Worm (Caenorhabditis elegans): Measurements from ENCODE around the gene F53A2.11.

The F53A2.11 gene

ce11 chrIII:13328911-13329310 is 6.4 kb upstream of the F53A2.11 start:
- TF ChIP-seq ceh-19 (GFP tag; optimal IDR thresholded peaks at IDR 0.05): no peak
- no peak for TF ChIP-seq ceh-48 (tag; optimal IDR thresholded peaks at IDR 0.05)
- no peak for TF ChIP-seq elt-4 (tag; optimal IDR thresholded peaks at IDR 0.05)
- TF ChIP-seq ceh-6 (GFP tag; optimal IDR thresholded peaks at IDR 0.05): no peak
- TF ChIP-seq sox-4 (tag; optimal IDR thresholded peaks at IDR 0.05): no peak
- no peak for TF ChIP-seq unc-3 (GFP tag; conservative IDR thresholded peaks at IDR 0.05)
- no peak for TF ChIP-seq unc-3 (tag; optimal IDR thresholded peaks at IDR 0.05)
- TF ChIP-seq ceh-22 (tag; optimal IDR thresholded peaks at IDR 0.05): no peak
- TF ChIP-seq ama-1 (optimal IDR thresholded peaks at IDR 0.05): no peak
- no peak for TF ChIP-seq pat-9 (tag; optimal IDR thresholded peaks at IDR 0.05)
- no peak for TF ChIP-seq ref-2 (tag; optimal IDR thresholded peaks at IDR 0.05)

ce11 chrIII:13324739-13325138 is 2.3 kb upstream of the F53A2.11 start, which contains the start of gene F53A2.1:
Gene F53A2.1 (minus strand): TSS chrIII:13324839.
- no peak for TF ChIP-seq dmd-4 (tag; optimal IDR thresholded peaks at IDR 0.05; ENCODE audit: borderline replicate concordance)
- no peak for TF ChIP-seq pag-3 (tag; optimal IDR thresholded peaks at IDR 0.05; ENCODE audit: borderline replicate concordance)
- no peak for TF ChIP-seq ztf-16 (tag; optimal IDR thresholded peaks at IDR 0.05)
- TF ChIP-seq mec-3 (tag; optimal IDR thresholded peaks at IDR 0.05; ENCODE audit: borderline replicate concordance): no peak
- no peak for TF ChIP-seq eyg-1 (tag; optimal IDR thresholded peaks at IDR 0.05)
- TF ChIP-seq ets-4 (tag; optimal IDR thresholded peaks at IDR 0.05): no peak
- no peak for TF ChIP-seq F13H6.1 (tag; optimal IDR thresholded peaks at IDR 0.05)
- TF ChIP-seq pat-9 (tag; optimal IDR thresholded peaks at IDR 0.05): no peak
- no peak for TF ChIP-seq unc-3 (GFP tag; conservative IDR thresholded peaks at IDR 0.05)
- TF ChIP-seq unc-3 (tag; optimal IDR thresholded peaks at IDR 0.05): no peak
- no peak for TF ChIP-seq ceh-9 (tag; optimal IDR thresholded peaks at IDR 0.05)

ce11 chrIII:13317383-13317911 is 5.0 kb downstream of the F53A2.11 start:
- peak; percentile 53 for TF ChIP-seq nfya-1 (tag; optimal IDR thresholded peaks at IDR 0.05)
- TF ChIP-seq tbx-7 (tag; optimal IDR thresholded peaks at IDR 0.05): no peak
- TF ChIP-seq pax-1 (tag; optimal IDR thresholded peaks at IDR 0.05): no peak

ce11 chrIII:13316935-13317334 is 5.5 kb downstream of the F53A2.11 start:
- TF ChIP-seq hlh-30 (tag; optimal IDR thresholded peaks at IDR 0.05; ENCODE audit: insufficient read depth) (peak; percentile 51), unc-42 (tag; optimal IDR thresholded peaks at IDR 0.05) (no peak)

DNA sequence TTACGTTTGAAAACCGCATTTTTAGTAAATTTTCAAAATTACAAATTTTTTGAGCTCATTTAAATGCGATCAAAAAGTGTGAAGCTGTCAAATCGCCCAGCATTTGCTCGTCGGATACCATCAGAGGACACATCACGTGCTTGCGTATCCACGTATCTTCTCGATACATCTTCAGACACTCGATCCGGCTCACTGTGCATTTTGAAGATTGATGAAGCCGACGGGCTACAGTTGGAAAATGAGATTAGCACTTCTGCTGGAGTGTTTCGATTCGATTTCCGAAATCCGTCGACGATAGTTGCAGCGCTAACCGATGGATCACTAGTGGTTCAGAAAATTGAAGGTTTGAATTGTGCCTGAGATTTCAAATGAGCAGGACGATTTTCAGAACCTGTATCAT is 7.4 kb downstream of the F53A2.11 start, which contains the start of gene dph-7:
Gene dph-7 (plus strand): TSS at position 53 of the 400 bp plus-strand sequence.
- TF ChIP-seq unc-55 (GFP tag; optimal IDR thresholded peaks at IDR 0.05) (no peak), tbx-7 (tag; optimal IDR thresholded peaks at IDR 0.05) (no peak), pqm-1 (tag; optimal IDR thresholded peaks at IDR 0.05) (no peak), hlh-6 (tag; optimal IDR thresholded peaks at IDR 0.05) (no peak), madf-2 (tag; optimal IDR thresholded peaks at IDR 0.05) (no peak), Y22D7AL.16 (tag; optimal IDR thresholded peaks at IDR 0.05) (no peak), K02D7.2 (tag; optimal IDR thresholded peaks at IDR 0.05) (no peak), fax-1 (tag; optimal IDR thresholded peaks at IDR 0.05) (no peak), unc-42 (tag; optimal IDR thresholded peaks at IDR 0.05) (no peak), ceh-14 (tag; optimal IDR thresholded peaks at IDR 0.05) (no peak), sox-2 (GFP tag; IDR thresholded peaks at IDR 0.05) (no peak), C08G9.2 (tag; optimal IDR thresholded peaks at IDR 0.05) (no peak), hlh-30 (tag; optimal IDR thresholded peaks at IDR 0.05; ENCODE audit: insufficient read depth) (no peak), gmeb-2 (tag; optimal IDR thresholded peaks at IDR 0.05) (no peak)
